Fruit fly (Drosophila melanogaster): ENCODE results near the gene Polr3F.

DNA sequence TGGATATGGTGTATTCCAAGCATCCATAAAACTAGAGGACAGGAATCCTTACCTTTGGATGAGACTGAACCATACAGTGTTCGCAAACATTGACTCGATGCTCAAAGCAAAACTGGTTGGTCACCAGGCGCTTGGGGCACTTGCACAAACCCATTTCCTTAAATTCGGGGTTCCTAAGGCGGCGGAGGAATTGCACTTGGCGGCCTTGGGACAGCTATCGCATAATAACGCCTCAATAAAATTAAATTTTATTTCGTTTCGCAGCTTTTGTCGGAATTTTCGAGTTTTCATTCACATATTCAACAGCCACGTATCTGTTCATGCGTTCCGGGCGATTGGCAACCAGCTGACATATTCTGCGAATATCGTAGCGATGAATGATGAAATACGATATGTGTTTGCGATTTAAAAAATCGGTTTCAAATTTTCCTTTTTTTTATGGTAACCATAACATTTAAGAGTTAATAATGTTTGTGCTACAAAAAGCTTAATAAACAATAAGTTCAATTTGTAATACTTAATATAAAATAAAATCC lies 1.4 kb downstream of the Polr3F start, which contains the start of gene CG5382:
- TF ChIP-seq CG8301 (tag; optimal IDR thresholded peaks at IDR 0.05) (no peak), CG4496 (GFP tag; IDR thresholded peaks at IDR 0.05) (no peak), CG32121 (GFP tag; IDR thresholded peaks at IDR 0.05) (no peak), CG13204 (GFP tag; optimal IDR thresholded peaks at IDR 0.05) (no peak), Pif1B (GFP tag; optimal IDR thresholded peaks at IDR 0.05) (no peak), CG8159 (tag; optimal IDR thresholded peaks at IDR 0.05) (no peak), Pif1A (GFP tag; optimal IDR thresholded peaks at IDR 0.05) (no peak), fd96Ca (GFP tag; IDR thresholded peaks at IDR 0.05) (no peak), EcR (GFP tag; optimal IDR thresholded peaks at IDR 0.05) (no peak), Snoo (tag; optimal IDR thresholded peaks at IDR 0.05) (no peak), CG14655 (GFP tag; optimal IDR thresholded peaks at IDR 0.05) (no peak)
